Worm (Caenorhabditis elegans) whole organism, late embryonic: Measurements from ENCODE around the gene T28C6.3.

Experiments used
- C08G9.2 ChIP-seq: sonication (generic microtip); optimal IDR thresholded peaks from 2 replicates; lab custom pipeline; 2016; ENCODE audit warnings: mild to moderate bottlenecking, missing genetic modification characterization, moderate library complexity, missing compliant biosample characterization
- F13H6.1 ChIP-seq: sonication (generic microtip); optimal IDR thresholded peaks from 2 replicates; lab custom pipeline; 2016; ENCODE audit warnings: missing genetic modification characterization, missing compliant biosample characterization
- T23F11.4 ChIP-seq: fragments of 200-800 bp; sonication (Bioruptor generic); optimal IDR thresholded peaks from 2 replicates; lab custom pipeline; 2018; ENCODE audit warnings: mild to moderate bottlenecking, missing genetic modification characterization, missing compliant biosample characterization
- ama-1 ChIP-seq: fragments of 150-350 bp; optimal IDR thresholded peaks from 2 replicates; lab custom pipeline; 2014
- ceh-19 ChIP-seq: fragments of 200-800 bp; sonication (Bioruptor generic); optimal IDR thresholded peaks from 2 replicates; lab custom pipeline; 2018; ENCODE audit warnings: mild to moderate bottlenecking, missing genetic modification characterization, missing compliant biosample characterization
- ceh-2 ChIP-seq: sonication (generic microtip); optimal IDR thresholded peaks from 2 replicates; lab custom pipeline; 2016; ENCODE audit warnings: missing genotype, missing genetic modification characterization, missing compliant biosample characterization
- ceh-24 ChIP-seq: sonication (generic microtip); optimal IDR thresholded peaks from 2 replicates; lab custom pipeline; 2016; ENCODE audit warnings: mild to moderate bottlenecking, missing genetic modification characterization, missing compliant biosample characterization
- ceh-34 ChIP-seq: sonication (generic microtip); optimal IDR thresholded peaks from 2 replicates; lab custom pipeline; 2016; ENCODE audit warnings: mild to moderate bottlenecking, missing genetic modification characterization, missing compliant biosample characterization
- ceh-45 ChIP-seq: fragments of 200-800 bp; sonication (Bioruptor generic); IDR thresholded peaks from 2 replicates; pipeline ENCODE4 v1.3.6; 2022; ENCODE audit warnings: missing genetic modification reagents, missing genetic modification characterization, missing compliant biosample characterization
- ceh-48 ChIP-seq: sonication (generic microtip); optimal IDR thresholded peaks from 2 replicates; lab custom pipeline; 2016; ENCODE audit warnings: missing genetic modification characterization, inconsistent platforms, missing compliant biosample characterization
- che-1 ChIP-seq: sonication (generic microtip); optimal IDR thresholded peaks from 2 replicates; lab custom pipeline; 2016; ENCODE audit warnings: mild to moderate bottlenecking, missing genetic modification characterization, missing compliant biosample characterization
- dmd-4 ChIP-seq: sonication (generic microtip); optimal IDR thresholded peaks from 2 replicates; lab custom pipeline; 2016; ENCODE audit warnings: borderline replicate concordance, missing genetic modification characterization, missing compliant biosample characterization
- dve-1 ChIP-seq: sonication (generic microtip); optimal IDR thresholded peaks from 2 replicates; lab custom pipeline; 2017; ENCODE audit warnings: antibody characterized with exemption, mild to moderate bottlenecking, missing genetic modification characterization, missing compliant biosample characterization
- elt-2 ChIP-seq: sonication (generic microtip); optimal IDR thresholded peaks from 2 replicates; lab custom pipeline; 2016; ENCODE audit warnings: missing genetic modification reagents, missing genetic modification characterization, missing compliant biosample characterization
- hlh-8 ChIP-seq: sonication (generic microtip); optimal IDR thresholded peaks from 2 replicates; lab custom pipeline; 2016; ENCODE audit warnings: missing genotype, missing genetic modification characterization, missing compliant biosample characterization
- mec-3 ChIP-seq: sonication (generic microtip); optimal IDR thresholded peaks from 2 replicates; lab custom pipeline; 2016; ENCODE audit warnings: borderline replicate concordance, missing genetic modification characterization, missing compliant biosample characterization
- nfya-1 ChIP-seq: sonication (generic microtip); optimal IDR thresholded peaks from 2 replicates; lab custom pipeline; 2017; ENCODE audit warnings: missing genetic modification characterization, mild to moderate bottlenecking, missing compliant biosample characterization, antibody characterized with exemption, moderate library complexity
- nhr-11 ChIP-seq: fragments of 150-350 bp; optimal IDR thresholded peaks from 2 replicates; lab custom pipeline; 2014; ENCODE audit warnings: missing biosample characterization, missing genetic modification characterization
- odd-2 ChIP-seq: sonication (generic microtip); optimal IDR thresholded peaks from 2 replicates; lab custom pipeline; 2017; ENCODE audit warnings: antibody characterized with exemption, mild to moderate bottlenecking, missing genetic modification characterization, missing compliant biosample characterization
- pag-3 ChIP-seq: sonication (generic microtip); optimal IDR thresholded peaks from 2 replicates; lab custom pipeline; 2016; ENCODE audit warnings: missing compliant biosample characterization, missing genetic modification characterization, borderline replicate concordance
- pax-1 ChIP-seq: fragments of 150-350 bp; optimal IDR thresholded peaks from 2 replicates; lab custom pipeline; 2014; ENCODE audit warnings: missing biosample characterization, missing genetic modification characterization
- pha-2 ChIP-seq: sonication (generic microtip); optimal IDR thresholded peaks from 2 replicates; lab custom pipeline; 2017; ENCODE audit warnings: mild to moderate bottlenecking, missing genetic modification characterization, missing compliant biosample characterization
- pha-4 ChIP-seq: fragments of 150-350 bp; optimal IDR thresholded peaks from 2 replicates; lab custom pipeline; 2018; ENCODE audit warnings: missing biosample characterization, missing genetic modification reagents, missing genetic modification characterization
- pqm-1 ChIP-seq: sonication (generic microtip); optimal IDR thresholded peaks from 2 replicates; lab custom pipeline; 2016; ENCODE audit warnings: missing genetic modification characterization, missing compliant biosample characterization
- pros-1 ChIP-seq: fragments of 150-350 bp; optimal IDR thresholded peaks from 2 replicates; lab custom pipeline; 2014; ENCODE audit warnings: missing biosample characterization, missing genetic modification reagents, missing genetic modification characterization
- ref-2 ChIP-seq: sonication (generic microtip); optimal IDR thresholded peaks from 2 replicates; lab custom pipeline; 2016; ENCODE audit warnings: missing genetic modification characterization, missing compliant biosample characterization
- rnt-1 ChIP-seq: sonication (generic microtip); optimal IDR thresholded peaks from 2 replicates; lab custom pipeline; 2016; ENCODE audit warnings: missing genetic modification characterization, missing compliant biosample characterization
- sdc-2 ChIP-seq: sonication (generic microtip); optimal IDR thresholded peaks from 2 replicates; lab custom pipeline; 2016; ENCODE audit warnings: missing genotype, missing genetic modification characterization, missing compliant biosample characterization
- sox-2 ChIP-seq: fragments of 200-800 bp; sonication (Bioruptor generic); IDR thresholded peaks from 2 replicates; pipeline ENCODE4 v1.3.6; 2022; ENCODE audit warnings: missing genetic modification reagents, missing genetic modification characterization, missing compliant biosample characterization
- sox-4 ChIP-seq: sonication (generic microtip); optimal IDR thresholded peaks from 2 replicates; lab custom pipeline; 2017; ENCODE audit warnings: mild to moderate bottlenecking, missing genetic modification characterization, inconsistent platforms, missing compliant biosample characterization
- tbx-7 ChIP-seq: sonication (generic microtip); optimal IDR thresholded peaks from 2 replicates; lab custom pipeline; 2016; ENCODE audit warnings: missing genotype, missing genetic modification characterization, missing compliant biosample characterization
- ttx-3 ChIP-seq: sonication (generic microtip); optimal IDR thresholded peaks from 2 replicates; lab custom pipeline; 2016; ENCODE audit warnings: missing genetic modification reagents, missing genetic modification characterization, missing compliant biosample characterization
- unc-42 ChIP-seq: sonication (generic microtip); optimal IDR thresholded peaks from 2 replicates; lab custom pipeline; 2016; ENCODE audit warnings: missing genotype, missing genetic modification characterization, missing compliant biosample characterization
- unc-55 ChIP-seq: sonication (generic microtip); optimal IDR thresholded peaks from 2 replicates; lab custom pipeline; 2017; ENCODE audit warnings: missing biosample characterization, missing genetic modification reagents, missing genetic modification characterization
- unc-86 ChIP-seq: sonication (generic microtip); optimal IDR thresholded peaks from 2 replicates; lab custom pipeline; 2016; ENCODE audit warnings: missing genetic modification characterization, missing compliant biosample characterization
- ztf-16 ChIP-seq: sonication (generic microtip); optimal IDR thresholded peaks from 2 replicates; lab custom pipeline; 2017; ENCODE audit warnings: missing genetic modification characterization, missing compliant biosample characterization

Gene T28C6.3

ce11 chrIV:8819471-8819870 is 670 bp upstream of the T28C6.3 start:
- TF ChIP-seq elt-2 (tag; lab: Kevin White, UChicago) (peak; percentile 24), pha-4 (tag; lab: Kevin White, UChicago) (no peak)

- TF ChIP-seq dve-1 (tag; lab: Kevin White, UChicago): no peak
- TF ChIP-seq pha-4 (tag; lab: Kevin White, UChicago): no peak
- no peak for TF ChIP-seq sdc-2
- no peak for TF ChIP-seq mec-3 (tag; lab: Kevin White, UChicago)
- no peak for TF ChIP-seq C08G9.2
- TF ChIP-seq che-1 (tag; lab: Kevin White, UChicago): no peak
- TF ChIP-seq pqm-1: no peak
These were observed 1.0 kb downstream of the T28C6.3 start, which contains the start of gene T28C6.5 for ce11 chrIV:8821147-8821546. TSS of gene T28C6.5 (plus strand) at chrIV:8821447.

- no peak for TF ChIP-seq odd-2
- no peak for TF ChIP-seq sox-2 (GFP tag; lab: Robert Waterston, UW)
- no peak for TF ChIP-seq ceh-24
- no peak for TF ChIP-seq pqm-1
- TF ChIP-seq nhr-11 (tag; lab: Kevin White, UChicago): no peak
- no peak for TF ChIP-seq sox-4 (tag; lab: Kevin White, UChicago)
- no peak for TF ChIP-seq pha-2 (tag; lab: Kevin White, UChicago)
- TF ChIP-seq pros-1 (tag; lab: Kevin White, UChicago): no peak
- TF ChIP-seq elt-2 (tag; lab: Kevin White, UChicago): no peak
- no peak for TF ChIP-seq unc-55 (GFP tag; lab: Kevin White, UChicago)
- no peak for TF ChIP-seq pax-1 (tag; lab: Kevin White, UChicago)
- no peak for TF ChIP-seq ceh-48 (tag; lab: Kevin White, UChicago)
- no peak for TF ChIP-seq unc-42
- no peak for TF ChIP-seq rnt-1 (tag; lab: Kevin White, UChicago)
- TF ChIP-seq tbx-7 (tag; lab: Kevin White, UChicago): no peak
- no peak for TF ChIP-seq ztf-16 (tag; lab: Kevin White, UChicago)
- TF ChIP-seq F13H6.1 (tag; lab: Kevin White, UChicago): no peak
- no peak for TF ChIP-seq che-1 (tag; lab: Kevin White, UChicago)
- no peak for TF ChIP-seq ceh-2 (tag; lab: Kevin White, UChicago)
- no peak for TF ChIP-seq hlh-8
These were observed 2.5 kb downstream of the T28C6.3 start for ce11 chrIV:8822598-8822997.

ce11 chrIV:8824145-8824833 is 4.1 kb downstream of the T28C6.3 start, which contains the start of the genes col-117 and col-3:
TSS of gene col-117 (minus strand) at chrIV:8824195.
TSS of gene col-3 (plus strand) at chrIV:8824783.
- TF ChIP-seq pqm-1 (no peak), hlh-8 (no peak), elt-2 (tag; lab: Kevin White, UChicago) (no peak), unc-86 (tag; lab: Kevin White, UChicago) (no peak), dmd-4 (tag; lab: Kevin White, UChicago) (no peak), mec-3 (tag; lab: Kevin White, UChicago) (no peak), unc-42 (no peak), ref-2 (no peak), ztf-16 (tag; lab: Kevin White, UChicago) (no peak), ceh-34 (tag; lab: Kevin White, UChicago) (no peak), nfya-1 (no peak), pax-1 (tag; lab: Kevin White, UChicago) (no peak)

- no peak for TF ChIP-seq pag-3
- TF ChIP-seq elt-2 (tag; lab: Kevin White, UChicago): no peak
- no peak for TF ChIP-seq ceh-19
- no peak for TF ChIP-seq ceh-45
- no peak for TF ChIP-seq ttx-3 (tag; lab: Kevin White, UChicago)
- TF ChIP-seq ztf-16 (tag; lab: Kevin White, UChicago): no peak
- TF ChIP-seq unc-42: no peak
- TF ChIP-seq nfya-1: no peak
- TF ChIP-seq T23F11.4 (GFP tag; lab: Kevin White, UChicago): no peak
- no peak for TF ChIP-seq dmd-4 (tag; lab: Kevin White, UChicago)
- TF ChIP-seq ama-1: no peak
- TF ChIP-seq odd-2: no peak
- no peak for TF ChIP-seq hlh-8
These were observed 6.0 kb downstream of the T28C6.3 start for ce11 chrIV:8825997-8826605.
